Fruit fly (Drosophila melanogaster): Measurements from ENCODE around the gene mus101.

mus101 gene

dm6 chrX:13721934-13722333 lies at the start of gene mus101, which contains the start of gene Mrgn1:
mus101 (plus strand) TSS chrX:13722246.
Mrgn1 (minus strand) TSS chrX:13721977.
- TF ChIP-seq noc (tag; optimal IDR thresholded peaks at IDR 0.05) = no peak

- peak; percentile 97 for TF ChIP-seq noc (tag; optimal IDR thresholded peaks at IDR 0.05)
These were observed 45.5 kb upstream of the mus101 start, which contains the start of gene CG11162 for dm6 chrX:13676458-13676944. CG11162 (plus strand) TSS chrX:13676894.

- TF ChIP-seq noc (tag; optimal IDR thresholded peaks at IDR 0.05) = peak; percentile 2
These were observed 44.0 kb upstream of the mus101 start for dm6 chrX:13677970-13678490.

dm6 chrX:13679565-13679964 lies 42.5 kb upstream of the mus101 start:
- peak; percentile 59 for TF ChIP-seq noc (tag; optimal IDR thresholded peaks at IDR 0.05)

- peak; percentile 10 for TF ChIP-seq noc (tag; optimal IDR thresholded peaks at IDR 0.05)
These were observed 41.8 kb upstream of the mus101 start, which contains the start of gene CG12177 for dm6 chrX:13680262-13680661. CG12177 (minus strand) TSS chrX:13680500.

dm6 chrX:13681906-13682305 lies 40.1 kb upstream of the mus101 start:
- peak; percentile 14 for TF ChIP-seq noc (tag; optimal IDR thresholded peaks at IDR 0.05)

dm6 chrX:13682652-13683051 lies 39.4 kb upstream of the mus101 start, which contains the start of gene CG11158:
CG11158 (plus strand) TSS chrX:13682952.
- no peak for TF ChIP-seq noc (tag; optimal IDR thresholded peaks at IDR 0.05)

dm6 chrX:13691992-13692391 lies 30.1 kb upstream of the mus101 start, which contains the start of gene Nna1:
Nna1 (plus strand) TSS chrX:13692292.
- no peak for TF ChIP-seq noc (tag; optimal IDR thresholded peaks at IDR 0.05)

- no peak for TF ChIP-seq noc (tag; optimal IDR thresholded peaks at IDR 0.05)
These were observed 23.2 kb upstream of the mus101 start for dm6 chrX:13698717-13699427.

- TF ChIP-seq noc (tag; optimal IDR thresholded peaks at IDR 0.05) = no peak
These were observed 22.4 kb upstream of the mus101 start for dm6 chrX:13699666-13700065.

- no peak for TF ChIP-seq noc (tag; optimal IDR thresholded peaks at IDR 0.05)
These were observed 4.1 kb upstream of the mus101 start, which contains the start of gene Nadsyn for dm6 chrX:13717982-13718402. Nadsyn (minus strand) TSS chrX:13718285.

dm6 chrX:13734866-13735265 lies 12.8 kb downstream of the mus101 start:
- TF ChIP-seq noc (tag; optimal IDR thresholded peaks at IDR 0.05) = no peak

dm6 chrX:13735322-13736173 lies 13.5 kb downstream of the mus101 start:
- no peak for TF ChIP-seq noc (tag; optimal IDR thresholded peaks at IDR 0.05)

dm6 chrX:13736174-13736482 lies 14.1 kb downstream of the mus101 start, which contains the start of gene g:
g (minus strand) TSS chrX:13736278.
- TF ChIP-seq noc (tag; optimal IDR thresholded peaks at IDR 0.05) = no peak

- no peak for TF ChIP-seq noc (tag; optimal IDR thresholded peaks at IDR 0.05)
These were observed 15.9 kb downstream of the mus101 start, which contains the start of gene CG11134 for dm6 chrX:13737939-13738338. CG11134 (plus strand) TSS chrX:13737942.

dm6 chrX:13739411-13739888 lies 17.4 kb downstream of the mus101 start, which contains the start of gene CG11151:
CG11151 (plus strand) TSS chrX:13739744.
- TF ChIP-seq noc (tag; optimal IDR thresholded peaks at IDR 0.05) = peak; percentile 95

Measured in whole organism, larva.